Fruit fly (Drosophila melanogaster) whole organism, wandering third instar larva: ENCODE data around the gene CG8539.

Experiments
- CG32264 ChIP-seq: fragments of 200-800 bp; sonication (Bioruptor generic); optimal IDR thresholded peaks from 2 replicates; lab custom pipeline; 2016; ENCODE audit warnings: missing biosample characterization, missing genetic modification characterization
- CG9705 ChIP-seq: fragments of 200-800 bp; sonication (Bioruptor generic); optimal IDR thresholded peaks from 2 replicates; lab custom pipeline; 2018; ENCODE audit warnings: missing biosample characterization, mild to moderate bottlenecking, missing genetic modification characterization
- CrebA ChIP-seq: fragments of 200-800 bp; sonication (Bioruptor generic); optimal IDR thresholded peaks from 2 replicates; lab custom pipeline; 2016; ENCODE audit warnings: missing biosample characterization, mild to moderate bottlenecking, missing genetic modification characterization, borderline replicate concordance
- Hnf4 ChIP-seq: fragments of 200-800 bp; sonication (Bioruptor generic); optimal IDR thresholded peaks from 2 replicates; lab custom pipeline; 2016; ENCODE audit warnings: missing biosample characterization, mild to moderate bottlenecking, missing genetic modification characterization
- Hr78 ChIP-seq: fragments of >200 bp; optimal IDR thresholded peaks from 2 replicates; lab custom pipeline; 2017; ENCODE audit warnings: missing biosample characterization, missing genetic modification characterization
- Hr83 ChIP-seq: fragments of 200-300 bp; sonication (Bioruptor generic); optimal IDR thresholded peaks from 2 replicates; lab custom pipeline; 2016; ENCODE audit warnings: missing biosample characterization, mild to moderate bottlenecking, missing genetic modification characterization, moderate library complexity; ENCODE audit not compliant: poor library complexity, severe bottlenecking
- Mio ChIP-seq: sonication (Bioruptor generic); optimal IDR thresholded peaks from 2 replicates; lab custom pipeline; 2016; ENCODE audit warnings: missing biosample characterization, missing genetic modification characterization
- Myc ChIP-seq: fragments of >200 bp; optimal IDR thresholded peaks from 2 replicates; lab custom pipeline; 2017
- N ChIP-seq: fragments of >200 bp; optimal IDR thresholded peaks from 2 replicates; lab custom pipeline; 2018; ENCODE audit warnings: missing biosample characterization, missing external identifiers, missing genetic modification characterization
- OdsH ChIP-seq: fragments of 200-800 bp; sonication (Bioruptor generic); optimal IDR thresholded peaks from 2 replicates; lab custom pipeline; 2016; ENCODE audit warnings: missing biosample characterization, mild to moderate bottlenecking, missing genetic modification characterization
- br ChIP-seq: fragments of 200-800 bp; sonication (Bioruptor generic); optimal IDR thresholded peaks from 2 replicates; lab custom pipeline; 2016; ENCODE audit warnings: missing biosample characterization, missing genetic modification characterization
- brk ChIP-seq: fragments of 200-800 bp; sonication (Bioruptor generic); optimal IDR thresholded peaks from 2 replicates; lab custom pipeline; 2016; ENCODE audit warnings: missing biosample characterization, mild to moderate bottlenecking, missing genetic modification characterization
- dl ChIP-seq, 2 experiments: fragments of 175-275, 200-275 bp in 1 of 2; fragments of 200-275 bp in 1 of 2; sonication (Bioruptor generic); optimal IDR thresholded peaks; lab custom pipeline; 2018; ENCODE audit warnings: mild to moderate bottlenecking in 2 of 2, missing biosample characterization in 2 of 2, missing genetic modification characterization in 2 of 2, moderate library complexity in 2 of 2; ENCODE audit not compliant: partially characterized antibody in 2 of 2, insufficient read depth in 1 of 2
- dsf ChIP-seq: sonication (Bioruptor generic); optimal IDR thresholded peaks from 2 replicates; lab custom pipeline; 2016; ENCODE audit warnings: missing biosample characterization, missing genetic modification characterization, borderline replicate concordance
- foxo ChIP-seq, 2 experiments: fragments of 200-800 bp; sonication (Bioruptor generic); optimal IDR thresholded peaks; 2 replicates in 1 of 2; 3 replicates in 1 of 2; lab custom pipeline; 2016 to 2017; ENCODE audit warnings: missing biosample characterization in 2 of 2, missing genetic modification characterization in 2 of 2
- fru ChIP-seq: fragments of 200-800 bp; sonication (Bioruptor generic); optimal IDR thresholded peaks from 3 replicates; lab custom pipeline; 2016; ENCODE audit warnings: missing biosample characterization, mild to moderate bottlenecking, missing genetic modification characterization
- h ChIP-seq: fragments of 200-800 bp; sonication (Bioruptor generic); optimal IDR thresholded peaks from 3 replicates; lab custom pipeline; 2016; ENCODE audit warnings: missing biosample characterization, mild to moderate bottlenecking, missing genetic modification characterization
- pan ChIP-seq: fragments of >200 bp; optimal IDR thresholded peaks from 2 replicates; lab custom pipeline; 2017
- psq ChIP-seq: fragments of 200-800 bp; sonication (Bioruptor generic); optimal IDR thresholded peaks from 3 replicates; lab custom pipeline; 2017; ENCODE audit warnings: missing biosample characterization, mild to moderate bottlenecking, missing genetic modification characterization, moderate library complexity
- rgr ChIP-seq: fragments of 200-800 bp; sonication (Bioruptor generic); optimal IDR thresholded peaks from 3 replicates; lab custom pipeline; 2016; ENCODE audit warnings: missing biosample characterization, mild to moderate bottlenecking, missing genetic modification characterization
- sage ChIP-seq: fragments of 200-800 bp; sonication (Bioruptor generic); optimal IDR thresholded peaks from 2 replicates; lab custom pipeline; 2016; ENCODE audit warnings: missing biosample characterization, mild to moderate bottlenecking, missing genetic modification characterization
- sv ChIP-seq: fragments of 200-800 bp; sonication (Bioruptor generic); optimal IDR thresholded peaks from 3 replicates; lab custom pipeline; 2016; ENCODE audit warnings: missing biosample characterization, missing genetic modification characterization
- usp ChIP-seq: fragments of >200 bp; optimal IDR thresholded peaks from 2 replicates; lab custom pipeline; 2017; ENCODE audit warnings: missing biosample characterization, missing genetic modification characterization
- woc ChIP-seq: sonication (Bioruptor generic); optimal IDR thresholded peaks from 2 replicates; lab custom pipeline; 2016; ENCODE audit warnings: missing biosample characterization, mild to moderate bottlenecking, missing genetic modification characterization

CG8539 gene

DNA sequence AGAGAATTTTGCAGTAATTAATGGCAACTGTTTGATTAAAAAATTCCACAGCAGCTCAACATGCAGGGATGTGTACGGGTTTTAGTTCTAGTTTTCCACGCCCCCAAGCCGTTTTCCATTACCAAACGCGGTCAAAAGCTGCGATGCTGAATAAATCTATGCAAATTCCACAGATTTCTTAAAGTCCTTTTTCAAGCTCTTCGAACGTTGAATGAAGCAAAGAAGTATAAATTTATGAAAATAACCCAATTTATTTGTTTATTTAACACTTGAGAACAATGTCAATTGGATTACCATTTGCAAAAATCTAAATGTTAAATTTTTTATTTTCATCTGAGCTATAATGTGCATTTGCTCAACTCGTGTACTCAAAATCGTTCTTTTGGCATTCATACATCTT is 33.4 kb downstream of the CG8539 start, which contains the start of the genes CG42660, CG42661 and Tsp66A:
TSS of gene CG42660 (plus strand) at position 301 of the 400 bp plus-strand sequence.
TSS of gene CG42661 (plus strand) at position 301 of the 400 bp plus-strand sequence.
TSS of gene Tsp66A (plus strand) at position 301 of the 400 bp plus-strand sequence.
- TF ChIP-seq CrebA (GFP tag; lab: Kevin White, UChicago) (no peak), CG32264 (GFP tag; lab: Kevin White, UChicago) (no peak), woc (GFP tag; lab: Kevin White, UChicago) (no peak), h (GFP tag; lab: Kevin White, UChicago) (no peak), br (GFP tag; lab: Kevin White, UChicago) (no peak), sv (GFP tag; lab: Kevin White, UChicago) (no peak), usp (GFP tag; lab: Kevin White, UChicago) (no peak), pan (lab: Kevin White, UChicago) (no peak), dl (GFP tag; optimal IDR thresholded peaks at IDR 0.05; lab: Kevin White, UChicago; ENCODE audit: insufficient read depth in 1 of 2, partially characterized antibody in 2 of 2) (no peak), fru (GFP tag; lab: Kevin White, UChicago) (no peak), N (GFP tag; lab: Kevin White, UChicago) (no peak), CG9705 (GFP tag; lab: Kevin White, UChicago) (no peak), dsf (GFP tag; lab: Kevin White, UChicago) (no peak), foxo (GFP tag; optimal IDR thresholded peaks at IDR 0.05; lab: Kevin White, UChicago) (no peak), Myc (lab: Kevin White, UChicago) (no peak), sage (no peak), Hnf4 (no peak), OdsH (GFP tag; lab: Kevin White, UChicago) (no peak)

DNA sequence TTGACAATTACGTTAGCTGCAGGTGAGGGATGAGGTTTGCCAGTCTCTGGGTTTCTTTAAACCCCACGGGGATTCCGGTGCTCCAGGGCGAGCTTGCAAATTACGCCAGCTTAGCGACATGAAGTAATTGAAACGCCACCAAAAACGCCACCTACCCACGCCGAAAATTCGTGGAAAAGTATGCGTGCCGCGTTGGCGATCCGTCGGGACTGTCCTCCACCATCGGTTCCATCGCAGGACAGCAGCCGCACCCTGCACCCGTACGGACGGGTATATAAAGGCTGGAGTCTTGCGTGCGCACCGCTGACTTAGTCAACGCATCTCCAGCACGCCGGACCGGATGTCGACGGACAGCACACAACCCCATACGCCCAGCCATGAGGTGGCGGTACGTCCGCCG is 42.8 kb downstream of the CG8539 start, which contains the start of gene ppk26:
TSS of gene ppk26 (plus strand) at position 301 of the 400 bp plus-strand sequence.
- TF ChIP-seq pan (lab: Kevin White, UChicago) (no peak), brk (GFP tag; lab: Kevin White, UChicago) (no peak), Myc (lab: Kevin White, UChicago) (no peak)

DNA sequence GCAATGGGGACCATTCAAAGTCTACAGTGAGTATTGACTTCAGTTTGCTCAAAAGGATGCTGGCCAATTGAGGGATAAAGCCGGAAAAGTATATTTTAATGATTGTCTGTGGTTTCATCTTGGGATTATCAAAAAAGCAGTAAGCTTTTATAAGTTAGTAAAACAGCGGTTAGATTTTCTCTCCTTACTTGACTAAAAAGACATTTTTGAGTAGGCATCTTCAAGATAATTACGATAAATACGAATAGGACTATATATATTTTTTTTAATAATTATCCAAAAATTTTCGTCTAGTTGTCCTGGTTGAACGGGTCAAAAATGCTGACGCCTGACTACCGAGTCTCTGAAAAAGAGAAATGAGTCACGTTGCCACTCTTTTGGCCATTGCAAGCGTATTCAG is 48.1 kb downstream of the CG8539 start, which contains the start of gene CG33278:
TSS of gene CG33278 (plus strand) at position 301 of the 400 bp plus-strand sequence.
- TF ChIP-seq CrebA (GFP tag; lab: Kevin White, UChicago) (no peak), sv (GFP tag; lab: Kevin White, UChicago) (no peak), usp (GFP tag; lab: Kevin White, UChicago) (no peak), psq (GFP tag; lab: Kevin White, UChicago) (no peak), rgr (GFP tag; lab: Kevin White, UChicago) (no peak), Hr78 (GFP tag; lab: Kevin White, UChicago) (no peak), pan (lab: Kevin White, UChicago) (no peak)

DNA sequence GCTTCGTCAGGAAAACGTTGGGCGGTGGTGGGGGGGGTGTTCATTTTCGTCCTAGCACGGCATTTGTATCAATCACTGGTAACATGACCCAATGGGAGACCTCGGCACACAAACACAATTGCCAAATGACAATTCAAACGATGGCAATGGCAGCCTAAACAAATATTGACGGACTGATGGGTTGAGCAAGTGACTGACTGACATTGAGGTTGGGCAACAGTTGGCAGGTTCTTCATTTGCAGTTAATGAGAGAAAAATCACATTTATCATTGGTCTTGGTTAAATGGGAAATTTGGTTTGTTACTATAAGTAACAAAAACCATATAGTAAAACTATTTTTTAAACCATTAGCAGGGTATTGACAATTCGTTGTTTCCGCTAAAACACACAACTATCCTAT is 49.5 kb downstream of the CG8539 start:
- TF ChIP-seq Hr83 (GFP tag; lab: Kevin White, UChicago) (no peak), rgr (GFP tag; lab: Kevin White, UChicago) (no peak), CG32264 (GFP tag; lab: Kevin White, UChicago) (no peak), br (GFP tag; lab: Kevin White, UChicago) (no peak), Myc (lab: Kevin White, UChicago) (no peak), Mio (GFP tag; lab: Kevin White, UChicago) (no peak), h (GFP tag; lab: Kevin White, UChicago) (no peak), brk (GFP tag; lab: Kevin White, UChicago) (no peak)
